Worm (Caenorhabditis elegans): ENCODE measurements around the gene gst-15.

ce11 chrII:13590461-13590860 lies 22.5 kb downstream of the gst-15 start, which contains the start of gene clec-145:
- TF ChIP-seq F13C5.2 (tag; optimal IDR thresholded peaks at IDR 0.05): no peak
- TF ChIP-seq scrt-1 (GFP tag; IDR thresholded peaks at IDR 0.05): no peak
- TF ChIP-seq ama-1 (optimal IDR thresholded peaks at IDR 0.05): no peak
- no peak for TF ChIP-seq ceh-36 (tag; optimal IDR thresholded peaks at IDR 0.05)
- TF ChIP-seq flt-1 (GFP tag; IDR thresholded peaks at IDR 0.05): no peak
- no peak for TF ChIP-seq ets-7 (tag; optimal IDR thresholded peaks at IDR 0.05)
- TF ChIP-seq aly-1 (tag; optimal IDR thresholded peaks at IDR 0.05): no peak
- no peak for TF ChIP-seq B0310.2 (tag; optimal IDR thresholded peaks at IDR 0.05)
- no peak for TF ChIP-seq hmbx-1 (tag; optimal IDR thresholded peaks at IDR 0.05)
- no peak for TF ChIP-seq sea-1 (GFP tag; conservative IDR thresholded peaks at IDR 0.05)
- TF ChIP-seq hnd-1 (tag; optimal IDR thresholded peaks at IDR 0.05): no peak
- TF ChIP-seq tbx-37 (GFP tag; conservative IDR thresholded peaks at IDR 0.05): no peak
- no peak for TF ChIP-seq tra-4 (tag; optimal IDR thresholded peaks at IDR 0.05)
- no peak for TF ChIP-seq pes-1 (GFP tag; IDR thresholded peaks at IDR 0.05)
